Worm (Caenorhabditis elegans): ENCODE data around the gene Y54G2A.10.

Gene Y54G2A.10

DNA sequence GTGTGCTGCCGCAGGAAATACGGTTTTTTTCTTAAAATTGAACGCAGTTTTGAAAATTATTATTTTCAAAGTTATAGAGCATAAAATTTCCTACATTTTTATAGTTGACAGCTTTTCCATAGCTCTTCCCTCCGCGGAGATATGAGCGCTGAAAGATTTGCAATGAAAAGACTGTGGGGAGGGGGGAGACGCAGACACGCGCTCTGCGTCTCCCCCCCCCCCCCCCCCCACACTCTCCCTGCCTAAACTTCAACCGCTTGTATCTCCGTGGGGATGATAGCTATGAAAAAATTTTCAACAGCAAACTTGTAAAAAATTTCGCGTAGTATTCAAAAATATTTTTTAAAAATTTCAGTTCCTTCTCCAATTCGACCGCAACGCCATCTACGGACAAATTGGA is 38.0 kb upstream of the Y54G2A.10 start:
- no peak for TF ChIP-seq hnd-1 (tag; optimal IDR thresholded peaks at IDR 0.05)
- TF ChIP-seq aly-1 (tag; optimal IDR thresholded peaks at IDR 0.05): no peak
- TF ChIP-seq B0310.2 (tag; optimal IDR thresholded peaks at IDR 0.05): no peak
- TF ChIP-seq ceh-36 (tag; optimal IDR thresholded peaks at IDR 0.05): no peak
- no peak for TF ChIP-seq tra-4 (tag; optimal IDR thresholded peaks at IDR 0.05)
- TF ChIP-seq ceh-13 (GFP tag; optimal IDR thresholded peaks at IDR 0.05): no peak
- no peak for TF ChIP-seq hmbx-1 (tag; optimal IDR thresholded peaks at IDR 0.05)
- TF ChIP-seq ama-1 (optimal IDR thresholded peaks at IDR 0.05): no peak
- no peak for TF ChIP-seq F13C5.2 (tag; optimal IDR thresholded peaks at IDR 0.05)
- no peak for TF ChIP-seq tbx-37 (GFP tag; conservative IDR thresholded peaks at IDR 0.05)
- TF ChIP-seq pes-1 (GFP tag; IDR thresholded peaks at IDR 0.05): no peak
- no peak for TF ChIP-seq hmg-4 (GFP tag; optimal IDR thresholded peaks at IDR 0.05)
- no peak for TF ChIP-seq ets-7 (tag; optimal IDR thresholded peaks at IDR 0.05)
- TF ChIP-seq scrt-1 (GFP tag; IDR thresholded peaks at IDR 0.05): no peak
- no peak for TF ChIP-seq sea-1 (GFP tag; conservative IDR thresholded peaks at IDR 0.05)
- TF ChIP-seq tbx-11 (GFP tag; IDR thresholded peaks at IDR 0.05): no peak

DNA sequence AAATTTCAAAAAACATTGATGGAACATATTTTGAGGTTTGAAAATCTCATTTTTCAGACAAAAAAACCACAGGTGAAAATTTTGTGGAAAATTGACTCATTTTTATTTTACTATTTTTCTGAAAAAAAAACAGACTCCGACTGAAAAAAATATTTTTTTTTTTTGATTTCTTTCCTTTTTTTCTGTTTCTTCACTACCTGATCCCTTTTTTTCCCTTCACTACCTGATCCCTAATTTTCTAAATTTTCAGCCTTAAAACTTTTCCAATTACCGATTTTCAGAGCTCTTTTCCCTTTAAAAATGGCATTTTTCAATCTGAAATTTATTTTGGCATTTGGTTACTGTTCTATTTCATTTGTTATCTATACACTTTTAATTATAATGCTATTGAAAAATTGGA is 37.1 kb upstream of the Y54G2A.10 start, which contains the start of gene Y54G2A.77:
Gene Y54G2A.77, plus strand, starts transcription at position 301 of the 400 bp plus-strand sequence.
- TF ChIP-seq hmbx-1 (tag; optimal IDR thresholded peaks at IDR 0.05) (no peak), F13C5.2 (tag; optimal IDR thresholded peaks at IDR 0.05) (no peak), ceh-36 (tag; optimal IDR thresholded peaks at IDR 0.05) (no peak), B0310.2 (tag; optimal IDR thresholded peaks at IDR 0.05) (no peak), ets-7 (tag; optimal IDR thresholded peaks at IDR 0.05) (no peak), pes-1 (GFP tag; IDR thresholded peaks at IDR 0.05) (no peak), aly-1 (tag; optimal IDR thresholded peaks at IDR 0.05) (no peak), tra-4 (tag; optimal IDR thresholded peaks at IDR 0.05) (no peak), ama-1 (optimal IDR thresholded peaks at IDR 0.05) (no peak), ceh-13 (GFP tag; optimal IDR thresholded peaks at IDR 0.05) (no peak)

DNA sequence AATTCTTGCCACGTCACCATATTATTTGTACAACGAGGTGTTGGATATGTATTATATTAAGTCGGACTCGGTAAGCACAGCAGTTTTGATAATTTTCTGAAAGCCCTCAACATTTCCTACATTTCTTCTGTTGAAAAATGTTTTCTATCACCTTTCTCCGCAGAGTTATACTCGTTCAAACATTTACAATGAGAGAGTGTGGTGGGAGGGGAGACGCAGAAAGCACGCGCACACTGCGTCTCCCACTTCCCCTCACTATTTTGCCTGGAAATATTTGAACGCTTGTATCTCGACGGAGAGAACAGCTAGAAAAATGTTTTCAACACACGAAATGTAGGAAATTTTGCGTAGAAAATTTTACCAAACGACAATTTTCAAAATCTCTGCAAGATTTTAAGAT is 35.3 kb upstream of the Y54G2A.10 start:
- no peak for TF ChIP-seq ceh-36 (tag; optimal IDR thresholded peaks at IDR 0.05)
- no peak for TF ChIP-seq hnd-1 (tag; optimal IDR thresholded peaks at IDR 0.05)
- TF ChIP-seq pes-1 (GFP tag; IDR thresholded peaks at IDR 0.05): no peak
- no peak for TF ChIP-seq flt-1 (GFP tag; IDR thresholded peaks at IDR 0.05)
- TF ChIP-seq scrt-1 (GFP tag; IDR thresholded peaks at IDR 0.05): no peak
- TF ChIP-seq B0310.2 (tag; optimal IDR thresholded peaks at IDR 0.05): no peak
- TF ChIP-seq ceh-13 (GFP tag; optimal IDR thresholded peaks at IDR 0.05): no peak
- TF ChIP-seq hmbx-1 (tag; optimal IDR thresholded peaks at IDR 0.05): no peak
- TF ChIP-seq F13C5.2 (tag; optimal IDR thresholded peaks at IDR 0.05): no peak
- TF ChIP-seq ama-1 (optimal IDR thresholded peaks at IDR 0.05): no peak
- no peak for TF ChIP-seq hmg-4 (GFP tag; optimal IDR thresholded peaks at IDR 0.05)

ce11 chrIV:2765048-2765708 is 34.3 kb upstream of the Y54G2A.10 start:
- TF ChIP-seq flt-1 (GFP tag; IDR thresholded peaks at IDR 0.05): no peak
- no peak for TF ChIP-seq pes-1 (GFP tag; IDR thresholded peaks at IDR 0.05)
- TF ChIP-seq hmbx-1 (tag; optimal IDR thresholded peaks at IDR 0.05): no peak
- TF ChIP-seq tbx-37 (GFP tag; conservative IDR thresholded peaks at IDR 0.05): no peak
- no peak for TF ChIP-seq F13C5.2 (tag; optimal IDR thresholded peaks at IDR 0.05)
- TF ChIP-seq B0310.2 (tag; optimal IDR thresholded peaks at IDR 0.05): no peak
- no peak for TF ChIP-seq ama-1 (optimal IDR thresholded peaks at IDR 0.05)
- TF ChIP-seq hmg-4 (GFP tag; optimal IDR thresholded peaks at IDR 0.05): no peak
- no peak for TF ChIP-seq ceh-13 (GFP tag; optimal IDR thresholded peaks at IDR 0.05)
- TF ChIP-seq sea-1 (GFP tag; conservative IDR thresholded peaks at IDR 0.05): no peak
- TF ChIP-seq aly-1 (tag; optimal IDR thresholded peaks at IDR 0.05): no peak
- TF ChIP-seq ceh-36 (tag; optimal IDR thresholded peaks at IDR 0.05): no peak

DNA sequence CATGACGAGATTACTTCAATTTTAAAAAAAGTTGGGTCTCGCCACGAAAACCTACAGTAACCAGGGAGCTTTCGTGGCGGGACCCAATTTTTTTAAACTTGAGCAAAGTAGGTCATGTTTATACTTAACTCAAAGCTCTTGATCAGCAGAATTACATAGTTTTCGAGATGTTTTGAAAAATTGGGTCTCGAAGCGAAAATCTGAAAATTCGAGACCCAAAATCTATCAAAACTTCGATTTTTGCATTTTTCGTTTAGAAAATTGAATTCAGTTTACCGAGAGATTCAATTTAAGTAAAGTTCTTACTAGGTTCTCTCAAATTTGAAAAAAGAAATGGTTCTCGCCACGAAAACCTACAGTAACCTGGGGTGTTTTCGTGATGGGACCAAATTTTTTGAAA is 29.4 kb upstream of the Y54G2A.10 start:
- no peak for TF ChIP-seq B0310.2 (tag; optimal IDR thresholded peaks at IDR 0.05)
- no peak for TF ChIP-seq tra-4 (tag; optimal IDR thresholded peaks at IDR 0.05)
- no peak for TF ChIP-seq ceh-36 (tag; optimal IDR thresholded peaks at IDR 0.05)
- no peak for TF ChIP-seq tbx-11 (GFP tag; IDR thresholded peaks at IDR 0.05)
- TF ChIP-seq hmg-4 (GFP tag; optimal IDR thresholded peaks at IDR 0.05): no peak
- no peak for TF ChIP-seq aly-1 (tag; optimal IDR thresholded peaks at IDR 0.05)
- no peak for TF ChIP-seq ceh-13 (GFP tag; optimal IDR thresholded peaks at IDR 0.05)
- TF ChIP-seq flt-1 (GFP tag; IDR thresholded peaks at IDR 0.05): no peak
- no peak for TF ChIP-seq scrt-1 (GFP tag; IDR thresholded peaks at IDR 0.05)

ce11 chrIV:2770835-2771234 is 28.7 kb upstream of the Y54G2A.10 start:
- TF ChIP-seq tbx-37 (GFP tag; conservative IDR thresholded peaks at IDR 0.05) (no peak), tra-4 (tag; optimal IDR thresholded peaks at IDR 0.05) (no peak), hmg-4 (GFP tag; optimal IDR thresholded peaks at IDR 0.05) (no peak), hnd-1 (tag; optimal IDR thresholded peaks at IDR 0.05) (no peak), ama-1 (optimal IDR thresholded peaks at IDR 0.05) (no peak)

DNA sequence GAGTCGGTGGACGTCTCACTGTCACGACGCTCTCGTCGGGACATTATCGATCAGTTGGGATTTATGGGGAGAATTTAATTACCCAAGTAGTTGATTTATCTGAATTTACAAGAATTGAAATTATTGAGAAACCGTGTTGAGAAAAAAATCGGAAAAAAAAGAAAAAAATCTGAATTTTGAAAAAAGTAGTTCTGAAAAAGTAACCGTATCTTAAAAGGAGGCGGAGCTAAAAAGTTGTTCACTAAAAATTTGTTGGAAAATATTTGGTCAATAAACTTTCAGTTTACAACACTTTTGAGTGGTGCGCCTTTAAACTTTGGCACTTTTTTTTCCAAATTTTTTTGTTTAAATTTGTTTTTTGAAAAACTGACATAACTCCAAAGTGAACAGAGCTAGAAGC is 27.8 kb upstream of the Y54G2A.10 start, which contains the start of gene Y54G2A.11:
Gene Y54G2A.11, minus strand, starts transcription at position 101 of the 400 bp plus-strand sequence.
- no peak for TF ChIP-seq sea-1 (GFP tag; conservative IDR thresholded peaks at IDR 0.05)
- no peak for TF ChIP-seq tra-4 (tag; optimal IDR thresholded peaks at IDR 0.05)
- TF ChIP-seq F13C5.2 (tag; optimal IDR thresholded peaks at IDR 0.05): no peak
- no peak for TF ChIP-seq tbx-11 (GFP tag; IDR thresholded peaks at IDR 0.05)

DNA sequence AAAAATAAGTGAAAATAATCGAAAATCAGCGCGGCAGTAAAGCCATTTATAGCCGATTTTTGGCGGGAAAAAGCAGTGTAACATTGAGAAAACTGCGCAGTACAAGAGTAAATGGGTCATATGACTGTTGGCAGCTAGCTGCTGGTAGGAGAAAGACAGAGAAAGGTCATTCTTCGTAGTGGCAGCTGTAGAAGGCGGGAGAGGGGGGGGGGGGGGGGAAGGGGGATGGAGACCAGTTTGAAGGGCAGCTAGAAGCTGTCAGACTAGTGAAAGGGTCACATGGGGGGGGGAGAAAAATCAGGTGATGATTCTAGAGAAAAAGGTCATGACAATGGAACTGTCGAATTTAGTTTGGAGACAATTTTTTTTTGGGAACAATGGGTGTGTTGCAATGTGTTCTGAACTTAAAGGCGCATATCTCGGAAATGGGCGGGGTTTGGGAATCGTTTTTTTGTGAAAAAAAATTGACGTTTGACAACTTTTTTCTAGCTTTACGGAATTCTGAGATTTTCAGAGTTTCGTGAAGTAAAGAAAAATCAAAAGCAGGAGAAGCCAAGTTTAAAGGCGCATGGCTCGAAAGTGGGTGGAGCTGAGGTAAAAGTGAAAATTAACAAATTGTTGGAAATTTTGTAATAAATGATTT is 27.2 kb upstream of the Y54G2A.10 start:
- TF ChIP-seq ama-1 (optimal IDR thresholded peaks at IDR 0.05) (no peak), ceh-13 (GFP tag; optimal IDR thresholded peaks at IDR 0.05) (no peak), scrt-1 (GFP tag; IDR thresholded peaks at IDR 0.05) (no peak), F13C5.2 (tag; optimal IDR thresholded peaks at IDR 0.05) (no peak), pes-1 (GFP tag; IDR thresholded peaks at IDR 0.05) (no peak), sea-1 (GFP tag; conservative IDR thresholded peaks at IDR 0.05) (no peak)
